Fruit fly (Drosophila melanogaster) whole organism, prepupa: ENCODE results near the gene Nelf-A.
A peak's percentile ranks its signal among the peaks of the same experiment; 100 is the strongest.

Experiments
- CG7368 ChIP-seq: fragments of 200-800 bp; sonication (Bioruptor generic); optimal IDR thresholded peaks from 3 replicates; lab custom pipeline; 2016; ENCODE audit warnings: missing biosample characterization, missing genetic modification characterization
- Hr38 ChIP-seq: sonication (Bioruptor generic); optimal IDR thresholded peaks from 2 replicates; lab custom pipeline; 2016; ENCODE audit warnings: missing biosample characterization, missing genetic modification characterization
- Hr39 ChIP-seq: fragments of 200-800 bp; sonication (Bioruptor generic); optimal IDR thresholded peaks from 2 replicates; lab custom pipeline; 2016; ENCODE audit warnings: missing biosample characterization, missing genetic modification characterization
- Lpt ChIP-seq: fragments of 200-800 bp; sonication (Bioruptor generic); optimal IDR thresholded peaks from 3 replicates; lab custom pipeline; 2016; ENCODE audit warnings: missing biosample characterization, missing genetic modification characterization
- OdsH ChIP-seq: fragments of 200-800 bp; sonication (Bioruptor generic); optimal IDR thresholded peaks from 3 replicates; lab custom pipeline; 2016; ENCODE audit warnings: missing biosample characterization, missing genetic modification characterization
- esn ChIP-seq: fragments of 200-800 bp; sonication (Bioruptor generic); optimal IDR thresholded peaks from 2 replicates; lab custom pipeline; 2016; ENCODE audit warnings: missing biosample characterization, mild to moderate bottlenecking, missing genetic modification characterization, moderate library complexity
- svp ChIP-seq: fragments of 200-800 bp; sonication (Bioruptor generic); peaks from one replicate; lab custom pipeline; 2016; ENCODE audit warnings: missing biosample characterization, missing genetic modification characterization

- TF ChIP-seq svp (GFP tag; lab: Kevin White, UChicago) (no peak), esn (peak; percentile 48), OdsH (GFP tag; lab: Kevin White, UChicago) (no peak), CG7368 (GFP tag; lab: Kevin White, UChicago) (no peak), Hr38 (GFP tag; lab: Kevin White, UChicago) (no peak), Lpt (no peak), Hr39 (GFP tag; lab: Kevin White, UChicago) (peak; percentile 14)
These were observed 4.8 kb upstream of the Nelf-A start, which contains the start of the genes Smyd5 and Oga for dm6 chr3R:21218733-21219165.
